Fruit fly (Drosophila melanogaster) Kc167 (cell line): Measurements from ENCODE around the gene Rbp1.

ENCODE experiments used
- Myc ChIP-seq: fragments of >200 bp; optimal IDR thresholded peaks from 2 replicates; lab custom pipeline; 2017; ENCODE audit warnings: missing external identifiers
- h ChIP-seq: fragments of >200 bp; optimal IDR thresholded peaks from 3 replicates; lab custom pipeline; 2018; ENCODE audit warnings: missing external identifiers
- insv ChIP-seq: fragments of >200 bp; optimal IDR thresholded peaks from 3 replicates; lab custom pipeline; 2018; ENCODE audit warnings: missing external identifiers
- psq ChIP-seq: fragments of >200 bp; optimal IDR thresholded peaks from 2 replicates; lab custom pipeline; 2017; ENCODE audit warnings: missing external identifiers
- ttk ChIP-seq: sonication (Bioruptor generic); optimal IDR thresholded peaks from 2 replicates; lab custom pipeline; 2017; ENCODE audit warnings: missing external identifiers

dm6 chr3R:10780161-10780560 lies 4.0 kb upstream of the Rbp1 start:
- no peak for TF ChIP-seq insv (lab: Kevin White, UChicago)
- TF ChIP-seq ttk (lab: Kevin White, UChicago): no peak
- no peak for TF ChIP-seq psq (lab: Kevin White, UChicago)
- no peak for TF ChIP-seq Myc (lab: Kevin White, UChicago)
- TF ChIP-seq h (lab: Kevin White, UChicago): no peak
